Fruit fly (Drosophila melanogaster) Kc167 (cell line): ENCODE data around the gene out.

ENCODE experiments used
- h ChIP-seq: fragments of >200 bp; optimal IDR thresholded peaks from 3 replicates; lab custom pipeline; 2018; ENCODE audit warnings: missing external identifiers
- ttk ChIP-seq: sonication (Bioruptor generic); optimal IDR thresholded peaks from 2 replicates; lab custom pipeline; 2017; ENCODE audit warnings: missing external identifiers

DNA sequence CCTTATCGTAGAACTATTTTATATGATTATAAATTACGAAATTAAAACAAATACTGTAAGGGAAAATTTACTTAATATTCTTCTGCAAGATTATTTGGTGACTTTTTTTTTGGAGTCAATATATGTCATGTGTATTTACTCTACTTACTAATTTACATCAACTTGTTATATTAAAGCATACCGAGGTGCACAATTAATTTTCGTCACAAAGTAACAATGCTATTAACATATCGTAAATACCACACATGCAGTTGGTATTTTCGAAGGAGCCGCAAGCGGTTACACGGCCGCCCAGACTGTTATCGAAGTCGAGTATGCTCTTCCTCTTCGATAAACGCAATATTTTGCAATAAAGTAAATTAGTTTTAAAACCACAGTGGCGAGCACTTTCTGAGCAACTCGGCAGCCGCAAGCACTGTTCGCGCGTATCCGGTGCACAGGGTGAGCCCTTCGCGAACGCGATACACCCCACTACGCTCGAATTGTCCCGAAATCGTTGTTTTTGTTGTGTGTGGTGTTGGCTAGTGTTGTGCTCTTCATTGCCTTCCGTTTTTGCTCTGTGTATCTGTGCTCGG is 60.3 kb downstream of the out start, which contains the start of gene Vav:
- TF ChIP-seq h (lab: Kevin White, UChicago) (no peak), ttk (no peak)
